Worm (Caenorhabditis elegans) whole organism, L4/young adult: ENCODE measurements around the gene T04B8.5.

Experiments used
- W03F9.2 ChIP-seq: fragments of 150-350 bp; optimal IDR thresholded peaks from 2 replicates; lab custom pipeline; 2014; ENCODE audit warnings: missing biosample characterization, missing genetic modification characterization
- him-1 ChIP-seq: sonication (generic microtip); optimal IDR thresholded peaks from 2 replicates; lab custom pipeline; 2016; ENCODE audit warnings: missing genotype, missing genetic modification reagents, missing genetic modification characterization, missing compliant biosample characterization

ce11 chrII:584321-584848, 40.0 kb downstream of the T04B8.5 start, which contains the start of the genes W08F4.12 and W08F4.13:
- TF ChIP-seq him-1, result no peak
- no peak for TF ChIP-seq W03F9.2 (tag; lab: Kevin White, UChicago)
